Worm (Caenorhabditis elegans) whole organism, L2 larva: Measurements from ENCODE around the gene C02B4.3.

Source experiments
- egl-27 ChIP-seq: sonication (generic microtip); optimal IDR thresholded peaks from 3 replicates; lab custom pipeline; 2017; ENCODE audit warnings: missing biosample characterization, missing genetic modification reagents, missing genetic modification characterization
- elt-1 ChIP-seq: fragments of 150-350 bp; optimal IDR thresholded peaks from 2 replicates; lab custom pipeline; 2014; ENCODE audit warnings: missing biosample characterization, missing genetic modification characterization
- nhr-77 ChIP-seq: fragments of 150-350 bp; optimal IDR thresholded peaks from 2 replicates; lab custom pipeline; 2014; ENCODE audit warnings: missing biosample characterization, missing genetic modification characterization
- sma-3 ChIP-seq: sonication (generic microtip); optimal IDR thresholded peaks from 2 replicates; lab custom pipeline; 2016; ENCODE audit warnings: missing genetic modification reagents, missing genetic modification characterization, missing compliant biosample characterization

ce11 chrX:12637978-12638377, 21.7 kb downstream of the C02B4.3 start:
- TF ChIP-seq nhr-77 (tag; lab: Kevin White, UChicago): no peak
- no peak for TF ChIP-seq egl-27
- no peak for TF ChIP-seq sma-3 (GFP tag; lab: Kevin White, UChicago)
- no peak for TF ChIP-seq elt-1
